Fruit fly (Drosophila melanogaster): ENCODE measurements around the gene CycH.

Gene CycH

dm6 chr3L:21859299-21860052 is 37.7 kb downstream of the CycH start (continued):
- TF ChIP-seq CG1792 (GFP tag; optimal IDR thresholded peaks at IDR 0.05) (no peak), vvl (GFP tag; IDR thresholded peaks at IDR 0.05) (no peak), Neu2 (GFP tag; optimal IDR thresholded peaks at IDR 0.05; ENCODE audit: borderline replicate concordance) (no peak), CG1233 (GFP tag; optimal IDR thresholded peaks at IDR 0.05) (no peak), CHES-1-like (GFP tag; optimal IDR thresholded peaks at IDR 0.05) (no peak), CG11696 (GFP tag; IDR thresholded peaks at IDR 0.05) (no peak), gem (tag; optimal IDR thresholded peaks at IDR 0.05) (peak; percentile 69), CG5953 (GFP tag; IDR thresholded peaks at IDR 0.05) (no peak), tna (GFP tag; IDR thresholded peaks at IDR 0.05; ENCODE audit: partially characterized antibody) (no peak), Oli (tag; optimal IDR thresholded peaks at IDR 0.05) (peak; percentile 58), ems (GFP tag; optimal IDR thresholded peaks at IDR 0.05) (no peak), p53 (GFP tag; optimal IDR thresholded peaks at IDR 0.05) (no peak), CG7556 (GFP tag; optimal IDR thresholded peaks at IDR 0.05) (peak; percentile 79), HLH3B (GFP tag; IDR thresholded peaks at IDR 0.05) (no peak), CG4424 (GFP tag; optimal IDR thresholded peaks at IDR 0.05) (peak; percentile 24), ftz-f1 (GFP tag; optimal IDR thresholded peaks at IDR 0.05) (no peak)

- TF ChIP-seq Optix (GFP tag; IDR thresholded peaks at IDR 0.05) (no peak), Dref (GFP tag; IDR thresholded peaks at IDR 0.05) (no peak), Hmr (GFP tag; optimal IDR thresholded peaks at IDR 0.05) (no peak), pum (GFP tag; optimal IDR thresholded peaks at IDR 0.05) (no peak), CG17361 (GFP tag; IDR thresholded peaks at IDR 0.05) (no peak), Dfd (GFP tag; optimal IDR thresholded peaks at IDR 0.05) (peak in 1 of 2 experiments; percentile 56)
Observed at dm6 chr3L:21871804-21872203, 50.0 kb downstream of the CycH start.

All from whole organism, embryonic.